Fruit fly (Drosophila melanogaster) whole organism, pupa: Measurements from ENCODE around the gene fit.
A peak's percentile ranks its signal among the peaks of the same experiment; 100 is the strongest.

Experiments
- CG10348 ChIP-seq: fragments of 200-800 bp; sonication (Bioruptor generic); IDR thresholded peaks from 2 replicates; pipeline ENCODE4 v1.3.6; 2022; ENCODE audit warnings: missing biosample characterization, missing genetic modification characterization
- CG12605 ChIP-seq: fragments of 200-800 bp; sonication (Bioruptor generic); IDR thresholded peaks from 2 replicates; pipeline ENCODE4 v1.3.6; 2022; ENCODE audit warnings: missing biosample characterization, missing genetic modification characterization
- CG13204 ChIP-seq: fragments of 200-800 bp; sonication (Bioruptor generic); optimal IDR thresholded peaks from 2 replicates; lab custom pipeline; 2018; ENCODE audit warnings: missing biosample characterization, mild to moderate bottlenecking, missing genetic modification characterization, moderate library complexity
- CG14655 ChIP-seq: fragments of 200-800 bp; sonication (Bioruptor generic); optimal IDR thresholded peaks from 3 replicates; lab custom pipeline; 2017; ENCODE audit warnings: mild to moderate bottlenecking, missing biosample characterization, missing genetic modification reagents, missing genetic modification characterization
- CG15710 ChIP-seq: fragments of 200-800 bp; sonication (Bioruptor generic); optimal IDR thresholded peaks from 2 replicates; lab custom pipeline; 2018; ENCODE audit warnings: missing biosample characterization, mild to moderate bottlenecking, missing genetic modification characterization, moderate library complexity
- CG17806 ChIP-seq: fragments of 200-800 bp; sonication (Bioruptor generic); optimal IDR thresholded peaks from 2 replicates; lab custom pipeline; 2018; ENCODE audit warnings: missing biosample characterization, mild to moderate bottlenecking, missing genetic modification characterization, moderate library complexity
- CG32121 ChIP-seq: fragments of 200-800 bp; sonication (Bioruptor generic); IDR thresholded peaks from 2 replicates; pipeline ENCODE4 v1.3.6; 2022; ENCODE audit warnings: missing biosample characterization, missing genetic modification characterization
- CG34367 ChIP-seq: fragments of 200-800 bp; sonication (Bioruptor generic); optimal IDR thresholded peaks from 2 replicates; lab custom pipeline; 2018; ENCODE audit warnings: missing biosample characterization, mild to moderate bottlenecking, missing genetic modification characterization
- CG4496 ChIP-seq: fragments of 200-800 bp; sonication (Bioruptor generic); IDR thresholded peaks from 3 replicates; pipeline ENCODE4 v1.3.6; 2022; ENCODE audit warnings: missing biosample characterization, missing genetic modification characterization
- CG8159 ChIP-seq: fragments of 200-800 bp; sonication (Bioruptor generic); optimal IDR thresholded peaks from 3 replicates; lab custom pipeline; 2018; ENCODE audit warnings: missing biosample characterization, mild to moderate bottlenecking, missing genetic modification characterization, moderate library complexity
- CG8301 ChIP-seq: fragments of 200-800 bp; sonication (Bioruptor generic); optimal IDR thresholded peaks from 2 replicates; lab custom pipeline; 2018; ENCODE audit warnings: missing biosample characterization, mild to moderate bottlenecking, missing genetic modification characterization
- CG9948 ChIP-seq: fragments of 200-800 bp; sonication (Bioruptor generic); optimal IDR thresholded peaks from 2 replicates; lab custom pipeline; 2018; ENCODE audit warnings: missing biosample characterization, mild to moderate bottlenecking, missing genetic modification characterization, moderate library complexity
- D1 ChIP-seq: fragments of 200-800 bp; sonication (Bioruptor generic); optimal IDR thresholded peaks from 2 replicates; lab custom pipeline; 2018; ENCODE audit warnings: missing biosample characterization, mild to moderate bottlenecking, missing genetic modification characterization, moderate library complexity
- EcR ChIP-seq: fragments of 200-800 bp; sonication (Bioruptor generic); optimal IDR thresholded peaks from 3 replicates; lab custom pipeline; 2019; ENCODE audit warnings: missing biosample characterization, missing genetic modification characterization, mild to moderate bottlenecking, moderate library complexity, missing genetic modification reagents
- Ets98B ChIP-seq: fragments of 200-800 bp; sonication (Bioruptor generic); IDR thresholded peaks from 2 replicates; pipeline ENCODE4 v1.3.6; 2022; ENCODE audit warnings: missing biosample characterization, missing genetic modification characterization
- Pif1A ChIP-seq: fragments of 200-800 bp; sonication (Bioruptor generic); optimal IDR thresholded peaks from 3 replicates; lab custom pipeline; 2016; ENCODE audit warnings: missing biosample characterization, missing genetic modification characterization
- Pif1B ChIP-seq: fragments of 200-800 bp; sonication (Bioruptor generic); optimal IDR thresholded peaks from 3 replicates; lab custom pipeline; 2016; ENCODE audit warnings: missing biosample characterization, missing genetic modification characterization
- Snoo ChIP-seq: fragments of 200-800 bp; sonication (Bioruptor generic); optimal IDR thresholded peaks from 3 replicates; lab custom pipeline; 2017; ENCODE audit warnings: missing biosample characterization, mild to moderate bottlenecking, missing genetic modification characterization, inconsistent platforms
- fd96Ca ChIP-seq: fragments of 200-800 bp; sonication (Bioruptor generic); IDR thresholded peaks from 3 replicates; pipeline ENCODE4 v1.3.6; 2022; ENCODE audit warnings: missing biosample characterization, missing genetic modification characterization
- gl ChIP-seq: fragments of 200-800 bp; sonication (Bioruptor generic); optimal IDR thresholded peaks from 2 replicates; lab custom pipeline; 2018; ENCODE audit warnings: missing biosample characterization, mild to moderate bottlenecking, missing genetic modification characterization
- rn ChIP-seq: fragments of 200-800 bp; sonication (Bioruptor generic); IDR thresholded peaks from 2 replicates; pipeline ENCODE4 v1.3.6; 2022; ENCODE audit warnings: missing biosample characterization, missing genetic modification characterization

fit gene

DNA sequence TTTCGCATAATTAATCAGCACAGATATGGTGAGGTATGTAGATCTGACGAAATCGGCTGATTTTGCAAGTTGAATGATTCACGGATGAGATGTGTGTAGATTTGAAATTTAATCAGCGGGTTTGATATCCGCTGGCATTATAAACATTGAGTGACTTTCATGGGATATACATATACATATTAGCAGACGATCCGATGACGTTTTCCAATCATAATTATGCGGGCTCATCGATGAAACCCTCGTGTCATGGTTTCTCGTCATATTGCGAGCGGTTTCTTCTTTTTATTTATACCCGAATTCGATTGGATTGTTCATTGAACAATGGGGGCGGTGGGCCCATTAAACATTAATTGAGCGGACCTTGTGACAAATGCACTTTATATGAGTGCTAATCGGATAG is 19.8 kb downstream of the fit start:
- TF ChIP-seq CG4496 (GFP tag; lab: Robert Waterston, UW): no peak
- TF ChIP-seq Snoo (tag; lab: Kevin White, UChicago): no peak
- TF ChIP-seq CG9948: no peak
- no peak for TF ChIP-seq Pif1B (GFP tag; lab: Kevin White, UChicago)
- TF ChIP-seq CG15710: no peak
- no peak for TF ChIP-seq EcR (GFP tag; lab: Kevin White, UChicago)
- no peak for TF ChIP-seq CG8301 (tag; lab: Kevin White, UChicago)
- TF ChIP-seq rn (GFP tag; lab: Robert Waterston, UW): no peak
- TF ChIP-seq CG10348 (GFP tag; lab: Robert Waterston, UW): no peak
- TF ChIP-seq CG32121 (GFP tag; lab: Robert Waterston, UW): no peak
- TF ChIP-seq Ets98B (GFP tag; lab: Robert Waterston, UW): no peak
- no peak for TF ChIP-seq CG17806
- no peak for TF ChIP-seq D1
- no peak for TF ChIP-seq gl

DNA sequence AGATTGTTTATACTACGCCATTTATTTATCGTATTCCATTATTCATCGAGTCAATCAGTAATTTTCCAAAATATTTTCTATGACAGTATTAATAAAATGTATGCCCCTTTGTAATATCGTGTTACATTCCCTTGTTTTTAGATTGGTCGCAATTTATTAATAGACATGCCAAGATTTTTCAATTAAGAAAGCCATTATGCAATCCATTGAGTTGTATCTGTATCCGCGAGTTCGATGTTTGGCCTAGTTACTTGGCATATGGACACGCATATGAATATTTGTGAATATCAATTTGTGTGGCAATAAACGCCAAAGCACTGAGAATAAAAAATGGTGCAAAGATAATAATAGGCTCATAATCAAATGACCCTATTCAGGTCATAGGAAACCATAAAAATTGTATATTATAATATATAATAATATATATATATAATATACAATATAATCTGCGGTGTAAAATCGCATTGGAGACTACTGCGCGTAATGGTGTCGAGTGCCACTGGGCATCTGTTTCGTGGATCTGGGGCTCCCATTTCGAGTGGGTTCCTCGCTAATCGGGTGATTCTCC is 20.4 kb downstream of the fit start:
- TF ChIP-seq CG13204 (GFP tag; lab: Kevin White, UChicago): no peak
- TF ChIP-seq fd96Ca (GFP tag; lab: Robert Waterston, UW): no peak
- TF ChIP-seq CG12605 (GFP tag; lab: Robert Waterston, UW): no peak
- no peak for TF ChIP-seq rn (GFP tag; lab: Robert Waterston, UW)
- no peak for TF ChIP-seq EcR (GFP tag; lab: Kevin White, UChicago)
- 0 out of 2 replicates have a peak, but pooled peaks have one; percentile 23 for TF ChIP-seq CG32121 (GFP tag; lab: Robert Waterston, UW)
- no peak for TF ChIP-seq CG34367 (tag; lab: Kevin White, UChicago)
- no peak for TF ChIP-seq CG17806
- no peak for TF ChIP-seq CG9948
- TF ChIP-seq CG15710: no peak
- no peak for TF ChIP-seq CG8301 (tag; lab: Kevin White, UChicago)
- TF ChIP-seq CG14655 (GFP tag; lab: Kevin White, UChicago): peak; percentile 16
- TF ChIP-seq gl: no peak
- TF ChIP-seq CG4496 (GFP tag; lab: Robert Waterston, UW): no peak
- no peak for TF ChIP-seq Ets98B (GFP tag; lab: Robert Waterston, UW)

- TF ChIP-seq CG17806: no peak
- TF ChIP-seq CG14655 (GFP tag; lab: Kevin White, UChicago): peak; percentile 41
Observed at dm6 chr3R:21862868-21863267, 21.4 kb downstream of the fit start.

- TF ChIP-seq EcR (GFP tag; lab: Kevin White, UChicago) (no peak), CG8301 (tag; lab: Kevin White, UChicago) (peak; percentile 91), Pif1B (GFP tag; lab: Kevin White, UChicago) (peak; percentile 41), CG10348 (GFP tag; lab: Robert Waterston, UW) (peak; percentile 78), CG13204 (GFP tag; lab: Kevin White, UChicago) (no peak), Snoo (tag; lab: Kevin White, UChicago) (no peak), CG14655 (GFP tag; lab: Kevin White, UChicago) (peak; percentile 85), CG4496 (GFP tag; lab: Robert Waterston, UW) (peak; percentile 94), CG15710 (no peak), CG34367 (tag; lab: Kevin White, UChicago) (no peak), Ets98B (GFP tag; lab: Robert Waterston, UW) (peak; percentile 94), CG32121 (GFP tag; lab: Robert Waterston, UW) (peak; percentile 93), fd96Ca (GFP tag; lab: Robert Waterston, UW) (no peak; the same call in none of the 3 replicates), gl (no peak), CG12605 (GFP tag; lab: Robert Waterston, UW) (peak; percentile 86), CG8159 (tag; lab: Kevin White, UChicago) (peak; percentile 8), CG17806 (peak; percentile 21), CG9948 (peak; percentile 16), Pif1A (GFP tag; lab: Kevin White, UChicago) (peak; percentile 73), D1 (no peak), rn (GFP tag; lab: Robert Waterston, UW) (peak; percentile 79)
- TF ChIP-seq, all 21 proteins: peak for 13
Observed at dm6 chr3R:21862137-21862850, 22.0 kb downstream of the fit start.

- TF ChIP-seq CG13204 (GFP tag; lab: Kevin White, UChicago) (peak; percentile 61), CG17806 (peak; percentile 66), EcR (GFP tag; lab: Kevin White, UChicago) (peak; percentile 0), CG15710 (peak; percentile 84), CG8301 (tag; lab: Kevin White, UChicago) (peak; percentile 80), Ets98B (GFP tag; lab: Robert Waterston, UW) (peak; percentile 71), rn (GFP tag; lab: Robert Waterston, UW) (peak; percentile 68; the same call in 1 of the 2 replicates), CG9948 (peak; percentile 74), CG32121 (GFP tag; lab: Robert Waterston, UW) (peak; percentile 48; the same call in 1 of the 2 replicates), fd96Ca (GFP tag; lab: Robert Waterston, UW) (0 out of 3 replicates have a peak, but pooled peaks have one; percentile 29), Pif1A (GFP tag; lab: Kevin White, UChicago) (peak; percentile 87), Pif1B (GFP tag; lab: Kevin White, UChicago) (peak; percentile 83), CG10348 (GFP tag; lab: Robert Waterston, UW) (no peak), gl (peak; percentile 28), CG34367 (tag; lab: Kevin White, UChicago) (peak; percentile 70), CG14655 (GFP tag; lab: Kevin White, UChicago) (peak; percentile 72), D1 (no peak), CG4496 (GFP tag; lab: Robert Waterston, UW) (peak; percentile 82), Snoo (tag; lab: Kevin White, UChicago) (peak; percentile 93), CG8159 (tag; lab: Kevin White, UChicago) (peak; percentile 85), CG12605 (GFP tag; lab: Robert Waterston, UW) (0 out of 2 replicates have a peak, but pooled peaks have one; percentile 58)
- TF ChIP-seq, all 21 proteins: peak for 19
Observed at dm6 chr3R:21859509-21859908, 24.7 kb downstream of the fit start.
